Worm (Caenorhabditis elegans) whole organism, late embryonic: ENCODE results near the gene M199.7.

Experiments used
- ceh-24 ChIP-seq: sonication (generic microtip); optimal IDR thresholded peaks from 2 replicates; lab custom pipeline; 2016; ENCODE audit warnings: mild to moderate bottlenecking, missing genetic modification characterization, missing compliant biosample characterization
- fkh-10 ChIP-seq: fragments of 150-350 bp; optimal IDR thresholded peaks from 2 replicates; lab custom pipeline; 2014; ENCODE audit warnings: missing biosample characterization, missing genetic modification reagents, missing genetic modification characterization
- fkh-6 ChIP-seq: sonication (generic microtip); optimal IDR thresholded peaks from 2 replicates; lab custom pipeline; 2016; ENCODE audit warnings: missing genetic modification characterization, missing compliant biosample characterization
- gmeb-2 ChIP-seq: sonication (generic microtip); optimal IDR thresholded peaks from 2 replicates; lab custom pipeline; 2016; ENCODE audit warnings: missing genetic modification characterization, inconsistent platforms, missing compliant biosample characterization
- pqm-1 ChIP-seq: sonication (generic microtip); optimal IDR thresholded peaks from 2 replicates; lab custom pipeline; 2016; ENCODE audit warnings: missing genetic modification characterization, missing compliant biosample characterization
- rnt-1 ChIP-seq: sonication (generic microtip); optimal IDR thresholded peaks from 2 replicates; lab custom pipeline; 2016; ENCODE audit warnings: missing genetic modification characterization, missing compliant biosample characterization
- sox-4 ChIP-seq: sonication (generic microtip); optimal IDR thresholded peaks from 2 replicates; lab custom pipeline; 2017; ENCODE audit warnings: mild to moderate bottlenecking, missing genetic modification characterization, inconsistent platforms, missing compliant biosample characterization
- unc-86 ChIP-seq: sonication (generic microtip); optimal IDR thresholded peaks from 2 replicates; lab custom pipeline; 2016; ENCODE audit warnings: missing genetic modification characterization, missing compliant biosample characterization

DNA sequence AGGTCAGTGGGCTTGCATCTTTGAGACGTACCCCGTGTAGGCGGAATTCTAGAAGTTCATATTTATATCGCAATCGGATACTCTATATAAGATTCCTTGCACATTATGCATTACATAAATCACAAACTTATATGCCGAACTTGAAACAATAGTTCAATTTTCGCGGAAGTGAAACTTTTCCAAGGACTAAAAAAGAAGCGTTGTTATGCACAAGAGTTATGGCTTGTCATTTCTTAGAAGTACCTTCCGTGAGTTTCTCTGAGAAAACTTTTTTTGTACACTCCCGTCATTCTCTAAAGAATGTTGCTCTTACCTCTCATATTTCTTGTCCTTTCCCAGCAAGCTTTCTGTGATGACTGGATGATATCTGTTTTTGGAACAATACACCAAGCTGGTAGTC, 4.6 kb upstream of the M199.7 start, which contains the start of gene M199.136:
- TF ChIP-seq fkh-6 (tag; lab: Kevin White, UChicago) (no peak), pqm-1 (tag; lab: Kevin White, UChicago) (no peak), fkh-10 (GFP tag; lab: Kevin White, UChicago) (no peak), ceh-24 (tag; lab: Kevin White, UChicago) (no peak), unc-86 (tag; lab: Kevin White, UChicago) (no peak), sox-4 (no peak), rnt-1 (no peak), gmeb-2 (tag; lab: Kevin White, UChicago) (no peak)
